Worm (Caenorhabditis elegans) whole organism, L2 larva: ENCODE data around the gene bnc-1.

Source experiments
- C34F6.9 ChIP-seq: fragments of 150-350 bp; optimal IDR thresholded peaks from 2 replicates; lab custom pipeline; 2014; ENCODE audit warnings: missing biosample characterization, missing genetic modification characterization
- F13H6.1 ChIP-seq: sonication (generic microtip); optimal IDR thresholded peaks from 2 replicates; lab custom pipeline; 2016; ENCODE audit warnings: missing genetic modification characterization, missing compliant biosample characterization
- R02D3.7 ChIP-seq: fragments of 150-350 bp; optimal IDR thresholded peaks from 2 replicates; lab custom pipeline; 2014; ENCODE audit warnings: missing biosample characterization, missing genetic modification characterization
- Y55F3AM.14 ChIP-seq: fragments of 200-800 bp; sonication (Bioruptor generic); optimal IDR thresholded peaks from 2 replicates; lab custom pipeline; 2018; ENCODE audit warnings: mild to moderate bottlenecking, missing genetic modification characterization, missing compliant biosample characterization
- ZK546.5 ChIP-seq: sonication (generic microtip); optimal IDR thresholded peaks from 2 replicates; lab custom pipeline; 2017; ENCODE audit warnings: missing biosample characterization, missing genetic modification characterization
- aly-2 ChIP-seq: fragments of 150-350 bp; optimal IDR thresholded peaks from 2 replicates; lab custom pipeline; 2014; ENCODE audit warnings: missing biosample characterization, missing genetic modification characterization
- ama-1 ChIP-seq: fragments of 150-350 bp; optimal IDR thresholded peaks from 2 replicates; lab custom pipeline; 2018; ENCODE audit warnings: inconsistent platforms
- blmp-1 ChIP-seq: sonication (generic microtip); optimal IDR thresholded peaks from 2 replicates; lab custom pipeline; 2017; ENCODE audit warnings: missing genetic modification characterization, mild to moderate bottlenecking, missing compliant biosample characterization, antibody characterized with exemption, moderate library complexity; ENCODE audit not compliant: insufficient read depth
- ceh-16 ChIP-seq: fragments of 150-350 bp; optimal IDR thresholded peaks from 2 replicates; lab custom pipeline; 2014; ENCODE audit warnings: missing biosample characterization, missing genetic modification characterization
- ceh-82 ChIP-seq: fragments of 150-350 bp; optimal IDR thresholded peaks from 2 replicates; lab custom pipeline; 2014; ENCODE audit warnings: missing biosample characterization, missing genetic modification characterization
- crh-2 ChIP-seq: sonication (generic microtip); optimal IDR thresholded peaks from 2 replicates; lab custom pipeline; 2017; ENCODE audit warnings: missing biosample characterization, missing genetic modification characterization
- dmd-4 ChIP-seq: sonication (generic microtip); optimal IDR thresholded peaks from 2 replicates; lab custom pipeline; 2017; ENCODE audit warnings: missing biosample characterization, missing genetic modification characterization
- egl-27 ChIP-seq: sonication (generic microtip); optimal IDR thresholded peaks from 3 replicates; lab custom pipeline; 2017; ENCODE audit warnings: missing biosample characterization, missing genetic modification reagents, missing genetic modification characterization
- elt-1 ChIP-seq: fragments of 150-350 bp; optimal IDR thresholded peaks from 2 replicates; lab custom pipeline; 2014; ENCODE audit warnings: missing biosample characterization, missing genetic modification characterization
- elt-3 ChIP-seq: sonication (generic microtip); optimal IDR thresholded peaks from 2 replicates; lab custom pipeline; 2017; ENCODE audit warnings: missing biosample characterization, missing genetic modification characterization
- fos-1 ChIP-seq: fragments of 150-350 bp; optimal IDR thresholded peaks from 2 replicates; lab custom pipeline; 2014; ENCODE audit warnings: missing biosample characterization, missing genetic modification characterization
- gmeb-1 ChIP-seq: fragments of 150-350 bp; optimal IDR thresholded peaks from 2 replicates; lab custom pipeline; 2014; ENCODE audit warnings: missing biosample characterization, missing genetic modification characterization
- lin-11 ChIP-seq: fragments of 150-350 bp; sonication (generic microtip); optimal IDR thresholded peaks from 2 replicates; lab custom pipeline; 2014; ENCODE audit warnings: missing biosample characterization, missing genetic modification characterization, inconsistent platforms, mixed read lengths
- lin-13 ChIP-seq: fragments of 150-350 bp; optimal IDR thresholded peaks from 2 replicates; lab custom pipeline; 2014; ENCODE audit warnings: missing biosample characterization, missing genetic modification reagents, missing genetic modification characterization
- lin-39 ChIP-seq: fragments of 150-350 bp; optimal IDR thresholded peaks from 2 replicates; lab custom pipeline; 2014; ENCODE audit warnings: missing biosample characterization, missing genetic modification reagents, missing genetic modification characterization
- lsy-2 ChIP-seq, 2 experiments: fragments of 150-350 bp in 1 of 2; sonication (generic microtip) in 1 of 2; optimal IDR thresholded peaks; 2 replicates each; lab custom pipeline; 2014 to 2017; ENCODE audit warnings: missing biosample characterization in 2 of 2, missing genetic modification characterization in 2 of 2
- mab-5 ChIP-seq: fragments of 150-350 bp; optimal IDR thresholded peaks from 2 replicates; lab custom pipeline; 2014; ENCODE audit warnings: missing biosample characterization, missing genetic modification characterization
- mbf-1 ChIP-seq: sonication (generic microtip); optimal IDR thresholded peaks from 2 replicates; lab custom pipeline; 2017; ENCODE audit warnings: missing biosample characterization, missing genetic modification characterization
- mdl-1 ChIP-seq, 2 experiments: fragments of 150-350 bp in 1 of 2; sonication (generic microtip) in 1 of 2; optimal IDR thresholded peaks; 2 replicates each; lab custom pipeline; 2017; ENCODE audit warnings: missing biosample characterization in 2 of 2, missing genetic modification characterization in 2 of 2
- nhr-10 ChIP-seq: sonication (generic microtip); optimal IDR thresholded peaks from 2 replicates; lab custom pipeline; 2017; ENCODE audit warnings: missing biosample characterization, missing genetic modification characterization
- nhr-11 ChIP-seq: fragments of 150-350 bp; optimal IDR thresholded peaks from 2 replicates; lab custom pipeline; 2014; ENCODE audit warnings: missing biosample characterization, missing genetic modification characterization
- nhr-12 ChIP-seq: fragments of 150-350 bp; optimal IDR thresholded peaks from 2 replicates; lab custom pipeline; 2014; ENCODE audit warnings: missing biosample characterization, missing genetic modification characterization
- nhr-129 ChIP-seq: fragments of 150-350 bp; optimal IDR thresholded peaks from 2 replicates; lab custom pipeline; 2014; ENCODE audit warnings: missing biosample characterization, missing genetic modification characterization
- nhr-21 ChIP-seq: fragments of 150-350 bp; optimal IDR thresholded peaks from 2 replicates; lab custom pipeline; 2014; ENCODE audit warnings: missing biosample characterization, missing genetic modification characterization
- nhr-23 ChIP-seq: fragments of 150-350 bp; optimal IDR thresholded peaks from 2 replicates; lab custom pipeline; 2014; ENCODE audit warnings: missing biosample characterization, missing genetic modification reagents, missing genetic modification characterization
- nhr-237 ChIP-seq: fragments of 150-350 bp; optimal IDR thresholded peaks from 2 replicates; lab custom pipeline; 2014; ENCODE audit warnings: missing biosample characterization, missing genetic modification characterization
- nhr-25 ChIP-seq: fragments of 150-350 bp; sonication (generic microtip); optimal IDR thresholded peaks from 3 replicates; lab custom pipeline; 2014; ENCODE audit warnings: missing biosample characterization, missing genetic modification characterization
- nhr-6 ChIP-seq: fragments of 150-350 bp; optimal IDR thresholded peaks from 2 replicates; lab custom pipeline; 2014; ENCODE audit warnings: missing biosample characterization, missing genetic modification characterization
- nhr-77 ChIP-seq: fragments of 150-350 bp; optimal IDR thresholded peaks from 2 replicates; lab custom pipeline; 2014; ENCODE audit warnings: missing biosample characterization, missing genetic modification characterization
- peb-1 ChIP-seq: fragments of 150-350 bp; optimal IDR thresholded peaks from 2 replicates; lab custom pipeline; 2014; ENCODE audit warnings: missing biosample characterization, missing genetic modification characterization
- sem-4 ChIP-seq: fragments of 150-350 bp; optimal IDR thresholded peaks from 2 replicates; lab custom pipeline; 2014; ENCODE audit warnings: missing biosample characterization, missing genetic modification reagents, missing genetic modification characterization
- skn-1 ChIP-seq: sonication (generic microtip); optimal IDR thresholded peaks from 2 replicates; lab custom pipeline; 2017; ENCODE audit warnings: missing biosample characterization, missing genetic modification characterization
- sma-3 ChIP-seq: sonication (generic microtip); optimal IDR thresholded peaks from 2 replicates; lab custom pipeline; 2016; ENCODE audit warnings: missing genetic modification reagents, missing genetic modification characterization, missing compliant biosample characterization
- sma-9 ChIP-seq, 2 experiments: fragments of 150-350 bp in 1 of 2; sonication (generic microtip) in 1 of 2; optimal IDR thresholded peaks; 2 replicates each; lab custom pipeline; 2014 to 2016; ENCODE audit warnings: missing genetic modification characterization in 2 of 2, mild to moderate bottlenecking in 1 of 2, missing biosample characterization in 1 of 2, missing compliant biosample characterization in 1 of 2, missing genetic modification reagents in 1 of 2, moderate library complexity in 1 of 2
- snpc-4 ChIP-seq: fragments of 150-350 bp; optimal IDR thresholded peaks from 2 replicates; lab custom pipeline; 2014; ENCODE audit warnings: missing biosample characterization, missing genetic modification characterization
- unc-39 ChIP-seq: fragments of 150-350 bp; optimal IDR thresholded peaks from 2 replicates; lab custom pipeline; 2014; ENCODE audit warnings: missing biosample characterization, missing genetic modification characterization
- unc-55 ChIP-seq: fragments of 150-350 bp; sonication (generic microtip); optimal IDR thresholded peaks from 3 replicates; lab custom pipeline; 2014; ENCODE audit warnings: missing biosample characterization, missing genetic modification reagents, missing genetic modification characterization
- unc-62 ChIP-seq: fragments of 150-350 bp; optimal IDR thresholded peaks from 2 replicates; lab custom pipeline; 2014; ENCODE audit warnings: missing biosample characterization, missing genetic modification reagents, missing genetic modification characterization
- zag-1 ChIP-seq: fragments of 150-350 bp; optimal IDR thresholded peaks from 2 replicates; lab custom pipeline; 2014; ENCODE audit warnings: missing biosample characterization, missing genetic modification characterization
- ztf-1 ChIP-seq: fragments of 200-800 bp; sonication (Bioruptor generic); conservative IDR thresholded peaks from 2 replicates; pipeline ENCODE4 v1.3.6; 2022; ENCODE audit warnings: missing genetic modification characterization, missing compliant biosample characterization
- ztf-11 ChIP-seq: sonication (generic microtip); optimal IDR thresholded peaks from 2 replicates; lab custom pipeline; 2017; ENCODE audit warnings: missing biosample characterization, missing genetic modification characterization
- ztf-4 ChIP-seq: fragments of 150-350 bp; optimal IDR thresholded peaks from 2 replicates; lab custom pipeline; 2014; ENCODE audit warnings: missing biosample characterization, missing genetic modification characterization

The bnc-1 gene

DNA sequence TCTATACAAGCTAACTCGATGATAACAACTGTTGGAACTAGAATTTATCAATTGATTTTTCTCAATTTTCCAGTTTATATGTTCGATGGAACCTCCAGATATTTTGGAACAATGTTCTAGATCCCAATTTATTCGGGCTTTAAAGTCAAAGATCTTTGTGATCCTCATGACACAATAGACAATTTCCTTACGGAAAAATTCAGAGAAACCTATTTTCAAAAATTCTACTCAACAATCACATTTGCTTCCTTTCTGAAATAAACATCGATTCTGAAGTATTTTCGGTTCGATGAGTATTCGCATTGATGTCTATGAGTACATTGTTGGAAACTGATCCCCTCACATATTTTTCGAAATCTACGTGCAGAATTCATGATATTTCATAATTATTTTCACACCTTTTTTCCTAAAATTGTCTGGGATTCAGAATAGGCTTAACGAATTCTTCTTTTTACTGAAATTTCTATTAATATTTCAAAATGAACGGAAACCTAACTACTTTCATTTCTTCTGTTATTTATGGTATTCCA, 30.2 kb upstream of the bnc-1 start, which contains the start of gene srg-45:
Gene srg-45, plus strand, starts transcription at position 480 of the 530 bp plus-strand sequence.
- no peak for TF ChIP-seq ceh-16 (tag; lab: Kevin White, UChicago)
- peak; percentile 20 for TF ChIP-seq ama-1
- no peak for TF ChIP-seq F13H6.1
- no peak for TF ChIP-seq mdl-1 (tag; optimal IDR thresholded peaks at IDR 0.05; lab: Kevin White, UChicago)
- TF ChIP-seq nhr-25 (tag; lab: Kevin White, UChicago), result peak; percentile 9
- TF ChIP-seq nhr-129, result no peak
- no peak for TF ChIP-seq skn-1 (tag; lab: Kevin White, UChicago)

DNA sequence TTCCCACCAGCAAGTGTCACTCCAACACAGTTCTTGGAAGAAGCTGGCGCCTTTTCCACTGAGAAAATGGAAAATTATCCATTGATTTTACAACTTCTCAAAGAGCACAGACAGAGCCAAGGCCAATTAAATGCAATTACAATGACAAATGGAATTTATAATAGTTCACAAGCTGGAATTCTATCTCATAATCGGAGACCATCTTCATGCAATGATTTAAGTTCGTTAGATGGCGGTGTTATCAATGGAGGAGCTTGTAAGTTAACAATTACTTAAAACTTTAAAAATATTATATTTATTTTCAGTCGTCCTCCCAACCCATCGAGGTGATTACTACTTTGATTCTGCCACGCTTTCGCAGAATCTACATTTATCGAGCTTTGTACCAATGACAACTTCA, 28.8 kb upstream of the bnc-1 start:
- TF ChIP-seq nhr-10 (tag; lab: Kevin White, UChicago) (no peak), dmd-4 (tag; lab: Kevin White, UChicago) (no peak), nhr-129 (no peak), ztf-4 (no peak), fos-1 (tag; lab: Kevin White, UChicago) (no peak), gmeb-1 (no peak), R02D3.7 (no peak), mbf-1 (tag; lab: Kevin White, UChicago) (no peak)

DNA sequence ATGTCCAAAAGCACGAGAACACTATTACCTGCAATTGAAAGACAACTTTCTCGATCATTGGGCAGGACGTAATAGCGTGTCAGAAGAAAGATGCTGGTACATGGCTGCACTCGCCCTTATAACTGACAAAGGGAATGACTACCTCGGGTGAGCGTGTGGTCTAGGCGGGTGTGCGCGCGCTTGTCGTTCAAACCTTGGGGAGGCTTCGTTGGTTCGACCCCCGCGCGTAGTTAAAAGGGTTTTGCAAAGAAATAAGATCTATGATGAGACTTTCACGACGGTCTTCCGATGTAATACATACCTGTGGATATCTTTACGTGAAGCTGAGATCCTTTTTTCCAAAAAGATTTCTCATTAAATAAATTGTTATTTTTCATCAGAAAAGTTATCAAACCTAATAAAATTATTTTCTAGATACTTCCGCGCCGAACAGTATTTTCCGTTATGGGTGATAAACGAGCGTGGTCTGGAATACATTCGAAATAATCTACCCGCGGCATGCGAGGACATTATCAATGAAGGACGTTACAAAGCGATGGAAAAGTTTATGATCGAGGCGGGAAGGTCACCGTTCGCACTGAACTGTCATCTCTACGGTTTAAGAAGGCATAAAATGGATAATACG, 26.7 kb upstream of the bnc-1 start:
- TF ChIP-seq elt-3 (tag; lab: Kevin White, UChicago), result no peak
- TF ChIP-seq mbf-1 (tag; lab: Kevin White, UChicago), result peak; percentile 51
- TF ChIP-seq nhr-129, result peak; percentile 85
- TF ChIP-seq mab-5, result peak; percentile 66
- TF ChIP-seq ceh-16 (tag; lab: Kevin White, UChicago), result peak; percentile 85
- peak; percentile 73 for TF ChIP-seq egl-27 (tag; lab: Kevin White, UChicago)
- peak; percentile 87 for TF ChIP-seq sma-3
- peak; percentile 59 for TF ChIP-seq snpc-4 (tag; lab: Kevin White, UChicago)
- TF ChIP-seq ceh-82 (tag; lab: Kevin White, UChicago), result peak; percentile 82
- TF ChIP-seq skn-1 (tag; lab: Kevin White, UChicago), result no peak
- TF ChIP-seq lin-13 (GFP tag; lab: Kevin White, UChicago), result peak; percentile 68
- peak; percentile 73 for TF ChIP-seq gmeb-1
- TF ChIP-seq mdl-1 (tag; optimal IDR thresholded peaks at IDR 0.05; lab: Kevin White, UChicago), result peak in 1 of 2 experiments; percentile 29
- no peak for TF ChIP-seq R02D3.7
- no peak for TF ChIP-seq ama-1
- TF ChIP-seq nhr-25 (tag; lab: Kevin White, UChicago), result peak; percentile 74
- peak; percentile 60 for TF ChIP-seq unc-62 (GFP tag; lab: Kevin White, UChicago)
- TF ChIP-seq F13H6.1, result peak; percentile 92
- peak; percentile 81 for TF ChIP-seq ztf-4
- TF ChIP-seq sem-4 (tag; lab: Kevin White, UChicago), result peak; percentile 87
- TF ChIP-seq peb-1 (tag; lab: Kevin White, UChicago), result peak; percentile 1
- 0 out of 2 replicates have a peak, but pooled peaks have one; percentile 87 for TF ChIP-seq ztf-1
- TF ChIP-seq nhr-23, result no peak
- TF ChIP-seq Y55F3AM.14, result peak; percentile 96
- peak; percentile 57 for TF ChIP-seq nhr-237
- no peak for TF ChIP-seq nhr-77 (tag; lab: Kevin White, UChicago)
- peak; percentile 41 for TF ChIP-seq blmp-1 (tag; lab: Kevin White, UChicago)
- TF ChIP-seq ZK546.5 (tag; lab: Kevin White, UChicago), result no peak
- peak; percentile 76 for TF ChIP-seq lin-11 (tag; lab: Kevin White, UChicago)
- TF ChIP-seq fos-1 (tag; lab: Kevin White, UChicago), result peak; percentile 59
- no peak for TF ChIP-seq lin-39
- peak; percentile 76 for TF ChIP-seq nhr-21 (tag; lab: Kevin White, UChicago)
- no peak for TF ChIP-seq elt-1
- TF ChIP-seq nhr-10 (tag; lab: Kevin White, UChicago), result peak; percentile 21
- peak; percentile 77 to 78 for TF ChIP-seq lsy-2 (tag; optimal IDR thresholded peaks at IDR 0.05; lab: Kevin White, UChicago)
- peak; percentile 95 for TF ChIP-seq sma-9 (GFP tag; optimal IDR thresholded peaks at IDR 0.05; lab: Kevin White, UChicago)
- TF ChIP-seq sma-9 (tag; optimal IDR thresholded peaks at IDR 0.05; lab: Kevin White, UChicago), result no peak
- TF ChIP-seq nhr-6 (tag; lab: Kevin White, UChicago), result no peak
- TF ChIP-seq nhr-12, result no peak
- no peak for TF ChIP-seq ztf-11 (tag; lab: Kevin White, UChicago)
- TF ChIP-seq zag-1, result peak; percentile 77
- TF ChIP-seq crh-2 (tag; lab: Kevin White, UChicago), result peak; percentile 70
- TF ChIP-seq unc-39 (tag; lab: Kevin White, UChicago), result peak; percentile 52
- TF ChIP-seq aly-2, result no peak
- TF ChIP-seq C34F6.9 (tag; lab: Kevin White, UChicago), result peak; percentile 65
- TF ChIP-seq dmd-4 (tag; lab: Kevin White, UChicago), result no peak
- peak; percentile 72 for TF ChIP-seq unc-55 (GFP tag; lab: Kevin White, UChicago)
- TF ChIP-seq nhr-11 (tag; lab: Kevin White, UChicago), result peak; percentile 86
